Worm (Caenorhabditis elegans) whole organism, young adult: Measurements from ENCODE around the gene idpc-3.

ENCODE experiments used
- B0019.2 ChIP-seq: fragments of 200-800 bp; sonication (Bioruptor generic); conservative IDR thresholded peaks from 2 replicates; pipeline ENCODE4 v1.3.6; 2022; ENCODE audit warnings: missing genetic modification reagents, missing genetic modification characterization, missing compliant biosample characterization
- B0035.1 ChIP-seq: sonication (generic microtip); optimal IDR thresholded peaks from 2 replicates; lab custom pipeline; 2016; ENCODE audit warnings: missing genetic modification characterization, mild to moderate bottlenecking, missing compliant biosample characterization, missing genotype, missing genetic modification reagents
- D2030.7 ChIP-seq: fragments of 200-800 bp; sonication (Bioruptor generic); IDR thresholded peaks from 2 replicates; pipeline ENCODE4 v1.3.6; 2022; ENCODE audit warnings: missing genetic modification reagents, missing genetic modification characterization, missing compliant biosample characterization
- F22D6.2 ChIP-seq: sonication (generic microtip); optimal IDR thresholded peaks from 2 replicates; lab custom pipeline; 2016; ENCODE audit warnings: mild to moderate bottlenecking, missing genetic modification characterization, missing compliant biosample characterization
- F23B12.7 ChIP-seq: sonication (generic microtip); optimal IDR thresholded peaks from 2 replicates; lab custom pipeline; 2017; ENCODE audit warnings: missing genetic modification characterization, mild to moderate bottlenecking, missing compliant biosample characterization, antibody characterized with exemption, moderate library complexity; ENCODE audit not compliant: insufficient read depth
- F37B4.10 ChIP-seq: fragments of 200-800 bp; sonication (Bioruptor generic); IDR thresholded peaks from 2 replicates; pipeline ENCODE4 v1.3.6; 2022; ENCODE audit warnings: missing genetic modification characterization, missing compliant biosample characterization
- F39B2.1 ChIP-seq: fragments of 200-800 bp; sonication (Bioruptor generic); IDR thresholded peaks from 2 replicates; pipeline ENCODE4 v1.3.6; 2022; ENCODE audit warnings: missing genetic modification reagents, missing genetic modification characterization, missing compliant biosample characterization
- F55B11.4 ChIP-seq: sonication (generic microtip); optimal IDR thresholded peaks from 2 replicates; lab custom pipeline; 2016; ENCODE audit warnings: missing compliant biosample characterization, missing genetic modification characterization, borderline replicate concordance; ENCODE audit not compliant: insufficient read depth
- K11D2.4 ChIP-seq: fragments of 200-800 bp; sonication (Bioruptor generic); IDR thresholded peaks from 2 replicates; pipeline ENCODE4 v1.3.6; 2022; ENCODE audit warnings: missing genetic modification reagents, missing genetic modification characterization, missing compliant biosample characterization
- K12H6.12 ChIP-seq: fragments of 200-800 bp; sonication (Bioruptor generic); optimal IDR thresholded peaks from 2 replicates; lab custom pipeline; 2018; ENCODE audit warnings: mild to moderate bottlenecking, missing genetic modification characterization, missing compliant biosample characterization
- Y53F4B.3 ChIP-seq: fragments of 200-800 bp; sonication (Bioruptor generic); IDR thresholded peaks from 2 replicates; pipeline ENCODE4 v1.3.6; 2022; ENCODE audit warnings: missing genetic modification reagents, missing genetic modification characterization, missing compliant biosample characterization
- akir-1 ChIP-seq: fragments of 200-800 bp; sonication (Bioruptor generic); optimal IDR thresholded peaks from 2 replicates; lab custom pipeline; 2018; ENCODE audit warnings: mild to moderate bottlenecking, missing genetic modification characterization, moderate library complexity, missing compliant biosample characterization
- aptf-3 ChIP-seq: fragments of 200-800 bp; sonication (Bioruptor generic); IDR thresholded peaks from 2 replicates; pipeline ENCODE4 v1.3.6; 2022; ENCODE audit warnings: missing genetic modification characterization, missing compliant biosample characterization
- athp-1 ChIP-seq: sonication (generic microtip); optimal IDR thresholded peaks from 2 replicates; lab custom pipeline; 2017; ENCODE audit warnings: mild to moderate bottlenecking, missing genetic modification characterization, missing compliant biosample characterization
- attf-6 ChIP-seq: fragments of 200-800 bp; sonication (Bioruptor generic); IDR thresholded peaks from 2 replicates; pipeline ENCODE4 v1.3.6; 2022; ENCODE audit warnings: missing genetic modification reagents, missing genetic modification characterization, missing compliant biosample characterization
- egl-44 ChIP-seq: fragments of 200-800 bp; sonication (Bioruptor generic); IDR thresholded peaks from 2 replicates; pipeline ENCODE4 v1.3.6; 2022; ENCODE audit warnings: missing genetic modification reagents, missing genetic modification characterization, missing compliant biosample characterization
- egrh-3 ChIP-seq: fragments of 200-800 bp; sonication (Bioruptor generic); IDR thresholded peaks from 2 replicates; pipeline ENCODE4 v1.3.6; 2022; ENCODE audit warnings: missing genetic modification reagents, missing genetic modification characterization, missing compliant biosample characterization
- ets-4 ChIP-seq: fragments of 200-800 bp; sonication (Bioruptor generic); optimal IDR thresholded peaks from 2 replicates; lab custom pipeline; 2018; ENCODE audit warnings: mild to moderate bottlenecking, missing genetic modification characterization, missing compliant biosample characterization
- hlh-26 ChIP-seq: fragments of 200-800 bp; sonication (Bioruptor generic); conservative IDR thresholded peaks from 2 replicates; pipeline ENCODE4 v1.3.6; 2022; ENCODE audit warnings: missing genetic modification reagents, missing genetic modification characterization, missing compliant biosample characterization
- hmg-20 ChIP-seq: fragments of 200-800 bp; sonication (Bioruptor generic); IDR thresholded peaks from 2 replicates; pipeline ENCODE4 v1.3.6; 2022; ENCODE audit warnings: missing genetic modification reagents, missing genetic modification characterization, missing compliant biosample characterization
- hrde-1 ChIP-seq: sonication (generic microtip); optimal IDR thresholded peaks from 2 replicates; lab custom pipeline; 2016; ENCODE audit warnings: missing genetic modification characterization, mild to moderate bottlenecking, missing compliant biosample characterization, moderate library complexity, missing genotype, missing genetic modification reagents, borderline replicate concordance
- lin-40 ChIP-seq: sonication (generic microtip); optimal IDR thresholded peaks from 2 replicates; lab custom pipeline; 2016; ENCODE audit warnings: missing genetic modification characterization, mild to moderate bottlenecking, missing compliant biosample characterization, missing genotype, missing genetic modification reagents
- lir-1 ChIP-seq: fragments of 200-800 bp; sonication (Bioruptor generic); conservative IDR thresholded peaks from 2 replicates; pipeline ENCODE4 v1.3.6; 2022; ENCODE audit warnings: missing genetic modification reagents, missing genetic modification characterization, missing compliant biosample characterization
- madf-10 ChIP-seq: sonication (generic microtip); optimal IDR thresholded peaks from 2 replicates; lab custom pipeline; 2016; ENCODE audit warnings: mild to moderate bottlenecking, missing genetic modification characterization, missing compliant biosample characterization
- madf-3 ChIP-seq: fragments of 200-800 bp; sonication (Bioruptor generic); IDR thresholded peaks from 2 replicates; pipeline ENCODE4 v1.3.6; 2022; ENCODE audit warnings: missing genetic modification reagents, missing genetic modification characterization, missing compliant biosample characterization
- mel-28 ChIP-seq: sonication (generic microtip); optimal IDR thresholded peaks from 2 replicates; lab custom pipeline; 2016; ENCODE audit warnings: borderline replicate concordance, mild to moderate bottlenecking, missing genetic modification characterization, missing compliant biosample characterization
- nfyb-1 ChIP-seq: fragments of 200-800 bp; sonication (Bioruptor generic); IDR thresholded peaks from 2 replicates; pipeline ENCODE4 v1.3.6; 2022; ENCODE audit warnings: missing genetic modification reagents, missing genetic modification characterization, missing compliant biosample characterization
- nhr-120 ChIP-seq: fragments of 200-800 bp; sonication (Bioruptor generic); IDR thresholded peaks from 2 replicates; pipeline ENCODE4 v1.3.6; 2022; ENCODE audit warnings: missing genetic modification characterization, missing compliant biosample characterization
- nhr-80 ChIP-seq: sonication (generic microtip); optimal IDR thresholded peaks from 2 replicates; lab custom pipeline; 2016; ENCODE audit warnings: missing genetic modification characterization, missing compliant biosample characterization
- repo-1 ChIP-seq: sonication (generic microtip); optimal IDR thresholded peaks from 2 replicates; lab custom pipeline; 2017; ENCODE audit warnings: mild to moderate bottlenecking, missing genetic modification characterization, missing compliant biosample characterization
- sdz-38 ChIP-seq: sonication (generic microtip); optimal IDR thresholded peaks from 2 replicates; lab custom pipeline; 2016; ENCODE audit warnings: missing genotype, missing genetic modification characterization, missing compliant biosample characterization
- snpc-1.1 ChIP-seq: sonication (generic microtip); optimal IDR thresholded peaks from 2 replicates; lab custom pipeline; 2017; ENCODE audit warnings: missing genetic modification characterization, mild to moderate bottlenecking, missing compliant biosample characterization, antibody characterized with exemption, moderate library complexity, missing genotype, missing genetic modification reagents; ENCODE audit not compliant: insufficient read depth
- tbp1 ChIP-seq: fragments of 200-800 bp; sonication (Bioruptor generic); optimal IDR thresholded peaks from 2 replicates; lab custom pipeline; 2018; ENCODE audit warnings: mild to moderate bottlenecking, missing genetic modification characterization, missing compliant biosample characterization
- zfh-2 ChIP-seq: fragments of 200-800 bp; sonication (Bioruptor generic); conservative IDR thresholded peaks from 2 replicates; pipeline ENCODE4 v1.3.6; 2022; ENCODE audit warnings: missing genetic modification reagents, missing genetic modification characterization, missing compliant biosample characterization
- ztf-25 ChIP-seq: fragments of 200-800 bp; sonication (Bioruptor generic); IDR thresholded peaks from 2 replicates; pipeline ENCODE4 v1.3.6; 2022; ENCODE audit warnings: missing genetic modification reagents, missing genetic modification characterization, missing compliant biosample characterization
- ztf-28 ChIP-seq: fragments of 200-800 bp; sonication (Bioruptor generic); IDR thresholded peaks from 2 replicates; pipeline ENCODE4 v1.3.6; 2022; ENCODE audit warnings: missing genetic modification reagents, missing genetic modification characterization, missing compliant biosample characterization
- ztf-6 ChIP-seq: fragments of 200-800 bp; sonication (Bioruptor generic); IDR thresholded peaks from 2 replicates; pipeline ENCODE4 v1.3.6; 2022; ENCODE audit warnings: missing genetic modification reagents, missing genetic modification characterization, missing compliant biosample characterization

idpc-3 gene

ce11 chrV:9625122-9625521, 3.9 kb downstream of the idpc-3 start, which contains the start of gene idpc-4:
TSS of gene idpc-4 (plus strand) at chrV:9625422.
- no peak for TF ChIP-seq athp-1 (tag; lab: Kevin White, UChicago)
- no peak for TF ChIP-seq D2030.7
- TF ChIP-seq sdz-38 (tag; lab: Kevin White, UChicago), result no peak
- TF ChIP-seq nhr-120, result no peak
- TF ChIP-seq F39B2.1, result no peak
- TF ChIP-seq lir-1 (GFP tag; lab: Robert Waterston, UW), result no peak
- TF ChIP-seq B0019.2, result no peak
- TF ChIP-seq hlh-26 (GFP tag; lab: Robert Waterston, UW), result no peak
- TF ChIP-seq F22D6.2 (tag; lab: Kevin White, UChicago), result no peak
- TF ChIP-seq madf-10 (tag; lab: Kevin White, UChicago), result no peak
- TF ChIP-seq akir-1 (GFP tag; lab: Kevin White, UChicago), result no peak
- TF ChIP-seq ets-4, result no peak
- no peak for TF ChIP-seq attf-6 (GFP tag; lab: Robert Waterston, UW)
- no peak for TF ChIP-seq ztf-28 (GFP tag; lab: Robert Waterston, UW)
- TF ChIP-seq mel-28 (tag; lab: Kevin White, UChicago), result no peak
- TF ChIP-seq egl-44, result no peak
- TF ChIP-seq B0035.1, result no peak

ce11 chrV:9622834-9623233, 6.2 kb downstream of the idpc-3 start, which contains the start of gene idpc-5:
TSS of gene idpc-5 (minus strand) at chrV:9622934.
- no peak for TF ChIP-seq nhr-80 (tag; lab: Kevin White, UChicago)
- no peak for TF ChIP-seq ztf-25 (GFP tag; lab: Robert Waterston, UW)
- TF ChIP-seq hmg-20 (GFP tag; lab: Robert Waterston, UW), result no peak
- TF ChIP-seq lin-40, result no peak

- TF ChIP-seq egrh-3 (GFP tag; lab: Robert Waterston, UW) (peak; percentile 79; the same call in 1 of the 2 replicates), zfh-2 (GFP tag; lab: Robert Waterston, UW) (peak; percentile 76), hlh-26 (GFP tag; lab: Robert Waterston, UW) (0 out of 2 replicates have a peak, but pooled peaks have one; percentile 10)
These were observed 6.7 kb downstream of the idpc-3 start for ce11 chrV:9622338-9622737.

- TF ChIP-seq Y53F4B.3 (GFP tag; lab: Robert Waterston, UW) (no peak), snpc-1.1 (tag; lab: Kevin White, UChicago) (no peak), nhr-80 (tag; lab: Kevin White, UChicago) (no peak), aptf-3 (GFP tag; lab: Robert Waterston, UW) (no peak), tbp1 (GFP tag; lab: Kevin White, UChicago) (no peak), F23B12.7 (tag; lab: Kevin White, UChicago) (no peak), F55B11.4 (no peak)
- TF ChIP-seq, all 124 proteins: peak for 0
These were observed 7.6 kb downstream of the idpc-3 start for ce11 chrV:9621437-9621836.

- TF ChIP-seq K11D2.4 (no peak), repo-1 (tag; lab: Kevin White, UChicago) (no peak), ztf-6 (no peak), aptf-3 (GFP tag; lab: Robert Waterston, UW) (0 out of 2 replicates have a peak, but pooled peaks have one; percentile 61), D2030.7 (no peak), hmg-20 (GFP tag; lab: Robert Waterston, UW) (no peak), zfh-2 (GFP tag; lab: Robert Waterston, UW) (peak; percentile 84), egrh-3 (GFP tag; lab: Robert Waterston, UW) (peak; percentile 86), tbp1 (GFP tag; lab: Kevin White, UChicago) (no peak), nhr-120 (0 out of 2 replicates have a peak, but pooled peaks have one; percentile 41), akir-1 (GFP tag; lab: Kevin White, UChicago) (no peak), F37B4.10 (GFP tag; lab: Robert Waterston, UW) (no peak), hrde-1 (tag; lab: Kevin White, UChicago) (no peak), K12H6.12 (tag; lab: Kevin White, UChicago) (no peak), nfyb-1 (GFP tag; lab: Robert Waterston, UW) (0 out of 2 replicates have a peak, but pooled peaks have one; percentile 35), madf-3 (GFP tag; lab: Robert Waterston, UW) (0 out of 2 replicates have a peak, but pooled peaks have one; percentile 23), ztf-28 (GFP tag; lab: Robert Waterston, UW) (no peak)
These were observed 8.6 kb downstream of the idpc-3 start for ce11 chrV:9620417-9620816.
